Worm (Caenorhabditis elegans) whole organism, late embryonic: ENCODE results near the gene C04B4.2.

Experiments used
- Y22D7AL.16 ChIP-seq: sonication (generic microtip); optimal IDR thresholded peaks from 2 replicates; lab custom pipeline; 2016; ENCODE audit warnings: missing genetic modification characterization, missing compliant biosample characterization
- ahr-1 ChIP-seq: sonication (generic microtip); optimal IDR thresholded peaks from 2 replicates; lab custom pipeline; 2016; ENCODE audit warnings: missing genetic modification characterization, missing compliant biosample characterization
- ceh-6 ChIP-seq: fragments of 200-800 bp; sonication (Bioruptor generic); optimal IDR thresholded peaks from 2 replicates; lab custom pipeline; 2018; ENCODE audit warnings: mild to moderate bottlenecking, missing genetic modification characterization, missing compliant biosample characterization
- dve-1 ChIP-seq: sonication (generic microtip); optimal IDR thresholded peaks from 2 replicates; lab custom pipeline; 2017; ENCODE audit warnings: antibody characterized with exemption, mild to moderate bottlenecking, missing genetic modification characterization, missing compliant biosample characterization
- hlh-13 ChIP-seq: fragments of 200-800 bp; sonication (Bioruptor generic); optimal IDR thresholded peaks from 2 replicates; lab custom pipeline; 2018; ENCODE audit warnings: mild to moderate bottlenecking, missing genetic modification characterization, missing compliant biosample characterization
- nfya-1 ChIP-seq: sonication (generic microtip); optimal IDR thresholded peaks from 2 replicates; lab custom pipeline; 2017; ENCODE audit warnings: missing genetic modification characterization, mild to moderate bottlenecking, missing compliant biosample characterization, antibody characterized with exemption, moderate library complexity
- nhr-11 ChIP-seq: fragments of 150-350 bp; optimal IDR thresholded peaks from 2 replicates; lab custom pipeline; 2014; ENCODE audit warnings: missing biosample characterization, missing genetic modification characterization
- pat-9 ChIP-seq: fragments of 200-800 bp; sonication (Bioruptor generic); optimal IDR thresholded peaks from 2 replicates; lab custom pipeline; 2018; ENCODE audit warnings: mild to moderate bottlenecking, missing genetic modification characterization, moderate library complexity, missing compliant biosample characterization
- pha-4 ChIP-seq: fragments of 150-350 bp; optimal IDR thresholded peaks from 2 replicates; lab custom pipeline; 2018; ENCODE audit warnings: missing biosample characterization, missing genetic modification reagents, missing genetic modification characterization
- rnt-1 ChIP-seq: sonication (generic microtip); optimal IDR thresholded peaks from 2 replicates; lab custom pipeline; 2016; ENCODE audit warnings: missing genetic modification characterization, missing compliant biosample characterization
- unc-3 ChIP-seq, 2 experiments: fragments of 200-800 bp in 1 of 2; sonication (Bioruptor generic) in 1 of 2; sonication (generic microtip) in 1 of 2; conservative IDR thresholded peaks in 1 of 2; optimal IDR thresholded peaks in 1 of 2; 2 replicates each; pipeline versions ENCODE4 v1.3.6 to Lab custom; 2016 to 2022; ENCODE audit warnings: missing compliant biosample characterization in 2 of 2, missing genetic modification characterization in 2 of 2, missing genetic modification reagents in 1 of 2

ce11 chrX:12241457-12241856 lies 41.6 kb upstream of the C04B4.2 start, which contains the start of gene cest-3:
- TF ChIP-seq dve-1 (no peak), pat-9 (tag; lab: Kevin White, UChicago) (no peak), Y22D7AL.16 (no peak), ceh-6 (no peak), nhr-11 (tag; lab: Kevin White, UChicago) (no peak), hlh-13 (GFP tag; lab: Kevin White, UChicago) (no peak), nfya-1 (tag; lab: Kevin White, UChicago) (no peak), ahr-1 (tag; lab: Kevin White, UChicago) (no peak), pha-4 (no peak), unc-3 (GFP tag; conservative IDR thresholded peaks at IDR 0.05; lab: Robert Waterston, UW) (no peak), unc-3 (tag; optimal IDR thresholded peaks at IDR 0.05; lab: Kevin White, UChicago) (no peak), rnt-1 (tag; lab: Kevin White, UChicago) (no peak)
